Worm (Caenorhabditis elegans) whole organism, mixed stage, embryonic: Measurements from ENCODE around the gene C55B6.7.
A peak's percentile ranks its signal among the peaks of the same experiment; 100 is the strongest.

Source experiments
- M03D4.4 ChIP-seq: sonication (generic microtip); optimal IDR thresholded peaks from 2 replicates; lab custom pipeline; 2017; ENCODE audit warnings: mild to moderate bottlenecking, missing genetic modification characterization, missing compliant biosample characterization
- ces-1 ChIP-seq: fragments of 150-350 bp; optimal IDR thresholded peaks from 2 replicates; lab custom pipeline; 2014; ENCODE audit warnings: missing biosample characterization, missing genetic modification reagents, missing genetic modification characterization
- elt-1 ChIP-seq: sonication (generic microtip); optimal IDR thresholded peaks from 2 replicates; lab custom pipeline; 2017; ENCODE audit warnings: missing genetic modification characterization, mild to moderate bottlenecking, missing compliant biosample characterization, antibody characterized with exemption, moderate library complexity, borderline replicate concordance; ENCODE audit not compliant: insufficient read depth
- elt-3 ChIP-seq: fragments of 150-350 bp; optimal IDR thresholded peaks from 2 replicates; lab custom pipeline; 2014; ENCODE audit warnings: missing biosample characterization, missing genetic modification characterization
- lin-32 ChIP-seq: fragments of 200-800 bp; sonication (Bioruptor generic); optimal IDR thresholded peaks from 2 replicates; lab custom pipeline; 2018; ENCODE audit warnings: mild to moderate bottlenecking, missing genetic modification characterization, missing compliant biosample characterization
- mep-1 ChIP-seq: fragments of 150-350 bp; optimal IDR thresholded peaks from 2 replicates; lab custom pipeline; 2017; ENCODE audit warnings: missing biosample characterization, missing genetic modification reagents, missing genetic modification characterization, inconsistent platforms
- nhr-12 ChIP-seq: fragments of 150-350 bp; optimal IDR thresholded peaks from 2 replicates; lab custom pipeline; 2014; ENCODE audit warnings: missing biosample characterization, missing genetic modification characterization
- nhr-237 ChIP-seq: fragments of 150-350 bp; optimal IDR thresholded peaks from 2 replicates; lab custom pipeline; 2014; ENCODE audit warnings: missing biosample characterization, missing genetic modification characterization
- nhr-76 ChIP-seq: sonication (generic microtip); optimal IDR thresholded peaks from 2 replicates; lab custom pipeline; 2017; ENCODE audit warnings: missing biosample characterization, missing genetic modification characterization
- pha-4 ChIP-seq: fragments of 150-350 bp; optimal IDR thresholded peaks from 2 replicates; lab custom pipeline; 2018; ENCODE audit warnings: missing biosample characterization, missing genetic modification reagents, missing genetic modification characterization
- snpc-4 ChIP-seq: fragments of 150-350 bp; optimal IDR thresholded peaks from 2 replicates; lab custom pipeline; 2014; ENCODE audit warnings: missing biosample characterization, missing genetic modification characterization
- unc-39 ChIP-seq: fragments of 150-350 bp; optimal IDR thresholded peaks from 2 replicates; lab custom pipeline; 2014; ENCODE audit warnings: missing biosample characterization, missing genetic modification characterization
- unc-62 ChIP-seq: fragments of 150-350 bp; optimal IDR thresholded peaks from 2 replicates; lab custom pipeline; 2014; ENCODE audit warnings: missing biosample characterization, missing genetic modification reagents, missing genetic modification characterization
- ztf-11 ChIP-seq: fragments of 150-350 bp; optimal IDR thresholded peaks from 2 replicates; lab custom pipeline; 2014; ENCODE audit warnings: missing biosample characterization, missing genetic modification characterization

ce11 chrX:7209151-7209550, 17.4 kb upstream of the C55B6.7 start:
- no peak for TF ChIP-seq pha-4 (tag; lab: Kevin White, UChicago)
- TF ChIP-seq nhr-12 (tag; lab: Kevin White, UChicago) = no peak
- TF ChIP-seq snpc-4 (tag; lab: Kevin White, UChicago) = no peak
- TF ChIP-seq unc-62 (GFP tag; lab: Kevin White, UChicago) = no peak
- TF ChIP-seq M03D4.4 (tag; lab: Kevin White, UChicago) = no peak
- peak; percentile 30 for TF ChIP-seq ces-1
- no peak for TF ChIP-seq unc-39
- no peak for TF ChIP-seq nhr-76
- no peak for TF ChIP-seq ztf-11 (tag; lab: Kevin White, UChicago)
- TF ChIP-seq elt-1 (tag; lab: Kevin White, UChicago) = no peak
- TF ChIP-seq nhr-237 (tag; lab: Kevin White, UChicago) = no peak
- TF ChIP-seq lin-32 (GFP tag; lab: Kevin White, UChicago) = peak; percentile 80
- TF ChIP-seq mep-1 (tag; lab: Kevin White, UChicago) = no peak
- TF ChIP-seq elt-3 (tag; lab: Kevin White, UChicago) = no peak
